Fruit fly (Drosophila melanogaster) whole organism, prepupa: Measurements from ENCODE around the gene bol.

ENCODE experiments used
- Blimp-1 ChIP-seq: fragments of 200-800 bp; sonication (Bioruptor generic); optimal IDR thresholded peaks from 3 replicates; lab custom pipeline; 2017; ENCODE audit warnings: missing biosample characterization, missing genetic modification characterization, mild to moderate bottlenecking, moderate library complexity, missing genetic modification reagents
- CG10631 ChIP-seq: fragments of 200-800 bp; sonication (Bioruptor generic); optimal IDR thresholded peaks from 2 replicates; lab custom pipeline; 2016; ENCODE audit warnings: missing biosample characterization, missing genetic modification characterization
- CG11902 ChIP-seq: fragments of 200-800 bp; sonication (Bioruptor generic); optimal IDR thresholded peaks from 3 replicates; lab custom pipeline; 2016; ENCODE audit warnings: missing biosample characterization, missing genetic modification characterization
- CG34406 ChIP-seq: fragments of 200-800 bp; sonication (Bioruptor generic); optimal IDR thresholded peaks from 3 replicates; lab custom pipeline; 2016; ENCODE audit warnings: missing biosample characterization, missing genetic modification characterization
- CG4318 ChIP-seq: fragments of 200-800 bp; sonication (Bioruptor generic); optimal IDR thresholded peaks from 3 replicates; lab custom pipeline; 2017; ENCODE audit warnings: missing biosample characterization, mild to moderate bottlenecking, missing genetic modification characterization
- CG6792 ChIP-seq: fragments of 200-800 bp; sonication (Bioruptor generic); optimal IDR thresholded peaks from 3 replicates; lab custom pipeline; 2016; ENCODE audit warnings: missing biosample characterization, missing genetic modification characterization
- Eip75B ChIP-seq: fragments of 200-800 bp; sonication (Bioruptor generic); optimal IDR thresholded peaks from 3 replicates; lab custom pipeline; 2016; ENCODE audit warnings: missing biosample characterization, missing genetic modification characterization
- Gug ChIP-seq: fragments of 200-800 bp; sonication (Bioruptor generic); IDR thresholded peaks from 2 replicates; pipeline ENCODE4 v1.3.6; 2022; ENCODE audit warnings: missing biosample characterization, missing genetic modification characterization
- Lpt ChIP-seq: fragments of 200-800 bp; sonication (Bioruptor generic); optimal IDR thresholded peaks from 3 replicates; lab custom pipeline; 2016; ENCODE audit warnings: missing biosample characterization, missing genetic modification characterization
- salr ChIP-seq, 2 experiments: fragments of 200-800 bp; sonication (Bioruptor generic); optimal IDR thresholded peaks; 3 replicates each; lab custom pipeline; 2016 to 2018; ENCODE audit warnings: missing biosample characterization in 2 of 2, missing genetic modification characterization in 2 of 2, mild to moderate bottlenecking in 1 of 2
- ss ChIP-seq, 2 experiments: fragments of 200-800 bp; sonication (Bioruptor generic); optimal IDR thresholded peaks; 2 replicates in 1 of 2; 3 replicates in 1 of 2; lab custom pipeline; 2017 to 2018; ENCODE audit warnings: mild to moderate bottlenecking in 2 of 2, missing biosample characterization in 2 of 2, missing genetic modification characterization in 2 of 2, moderate library complexity in 1 of 2

- TF ChIP-seq Lpt (GFP tag; lab: Kevin White, UChicago) = no peak
- TF ChIP-seq Eip75B (GFP tag; lab: Kevin White, UChicago) = no peak
- no peak for TF ChIP-seq Gug (GFP tag; lab: Robert Waterston, UW)
- TF ChIP-seq Blimp-1 (GFP tag; lab: Kevin White, UChicago) = no peak
- TF ChIP-seq CG6792 (GFP tag; lab: Kevin White, UChicago) = no peak
- TF ChIP-seq CG11902 (GFP tag; lab: Kevin White, UChicago) = no peak
- TF ChIP-seq ss (GFP tag; optimal IDR thresholded peaks at IDR 0.05; lab: Kevin White, UChicago) = no peak
- TF ChIP-seq CG34406 (GFP tag; lab: Kevin White, UChicago) = no peak
- no peak for TF ChIP-seq CG4318 (GFP tag; lab: Kevin White, UChicago)
- TF ChIP-seq salr (GFP tag; optimal IDR thresholded peaks at IDR 0.05; lab: Kevin White, UChicago) = no peak
- no peak for TF ChIP-seq CG10631 (GFP tag; lab: Kevin White, UChicago)
These were observed 7.8 kb upstream of the bol start for dm6 chr3L:9141998-9142397.
